Fruit fly (Drosophila melanogaster) Kc167 (cell line): ENCODE data around the gene faf.

Experiments
- Myc ChIP-seq: fragments of >200 bp; optimal IDR thresholded peaks from 2 replicates; lab custom pipeline; 2017; ENCODE audit warnings: missing external identifiers
- h ChIP-seq: fragments of >200 bp; optimal IDR thresholded peaks from 3 replicates; lab custom pipeline; 2018; ENCODE audit warnings: missing external identifiers
- psq ChIP-seq: fragments of >200 bp; optimal IDR thresholded peaks from 2 replicates; lab custom pipeline; 2017; ENCODE audit warnings: missing external identifiers
- ttk ChIP-seq: sonication (Bioruptor generic); optimal IDR thresholded peaks from 2 replicates; lab custom pipeline; 2017; ENCODE audit warnings: missing external identifiers

DNA sequence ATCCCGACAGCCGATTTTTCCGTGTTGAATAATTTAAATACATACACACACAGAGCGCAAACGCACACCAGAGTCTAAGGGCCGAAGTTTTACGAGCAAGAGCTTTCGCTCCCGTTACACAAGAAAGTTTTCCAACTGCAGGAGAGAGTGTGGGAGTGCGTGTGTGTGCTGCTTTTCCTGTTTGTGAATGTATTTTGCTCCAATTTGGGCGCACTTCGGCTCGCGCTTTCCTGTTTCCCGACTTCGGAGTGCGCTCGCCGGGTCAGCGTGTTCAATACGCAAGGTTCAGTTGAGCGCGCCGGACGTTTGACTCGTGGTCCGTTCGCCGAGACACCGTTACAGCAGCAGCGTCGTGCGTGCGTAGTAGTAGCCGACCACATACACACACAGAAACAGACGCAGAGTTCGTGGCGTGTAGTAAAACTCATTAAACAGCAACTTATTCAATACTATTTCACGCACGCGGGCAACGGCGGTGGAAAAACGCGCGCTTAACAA is 48.8 kb downstream of the faf start:
- TF ChIP-seq ttk (lab: Kevin White, UChicago) (no peak), h (no peak), psq (lab: Kevin White, UChicago) (no peak), Myc (lab: Kevin White, UChicago) (no peak)
